Worm (Caenorhabditis elegans) whole organism, young adult: ENCODE data around the gene T02G5.7.

Source experiments
- B0019.2 ChIP-seq: fragments of 200-800 bp; sonication (Bioruptor generic); conservative IDR thresholded peaks from 2 replicates; pipeline ENCODE4 v1.3.6; 2022; ENCODE audit warnings: missing genetic modification reagents, missing genetic modification characterization, missing compliant biosample characterization
- F22D6.2 ChIP-seq: sonication (generic microtip); optimal IDR thresholded peaks from 2 replicates; lab custom pipeline; 2016; ENCODE audit warnings: mild to moderate bottlenecking, missing genetic modification characterization, missing compliant biosample characterization
- F49E8.2 ChIP-seq: sonication (generic microtip); optimal IDR thresholded peaks from 3 replicates; lab custom pipeline; 2017; ENCODE audit warnings: missing genetic modification characterization, mild to moderate bottlenecking, missing compliant biosample characterization, antibody characterized with exemption, moderate library complexity; ENCODE audit not compliant: insufficient read depth
- F55B11.4 ChIP-seq: sonication (generic microtip); optimal IDR thresholded peaks from 2 replicates; lab custom pipeline; 2016; ENCODE audit warnings: missing compliant biosample characterization, missing genetic modification characterization, borderline replicate concordance; ENCODE audit not compliant: insufficient read depth
- K12H6.12 ChIP-seq: fragments of 200-800 bp; sonication (Bioruptor generic); optimal IDR thresholded peaks from 2 replicates; lab custom pipeline; 2018; ENCODE audit warnings: mild to moderate bottlenecking, missing genetic modification characterization, missing compliant biosample characterization
- Y53G8AR.9 ChIP-seq: fragments of 200-800 bp; sonication (Bioruptor generic); conservative IDR thresholded peaks from 2 replicates; pipeline ENCODE4 v1.3.6; 2022; ENCODE audit warnings: missing genetic modification reagents, missing genetic modification characterization, missing compliant biosample characterization
- ama-1 ChIP-seq, 3 experiments: fragments of 150-350 bp in 1 of 3; sonication (generic microtip) in 2 of 3; optimal IDR thresholded peaks; 2 replicates each; lab custom pipeline; 2014 to 2018; ENCODE audit warnings: missing biosample characterization in 2 of 3, missing genetic modification characterization in 2 of 3, missing genetic modification reagents in 2 of 3
- attf-3 ChIP-seq: fragments of 200-800 bp; sonication (Bioruptor generic); conservative IDR thresholded peaks from 2 replicates; pipeline ENCODE4 v1.3.6; 2022; ENCODE audit warnings: missing genetic modification reagents, missing genetic modification characterization, missing compliant biosample characterization
- attf-6 ChIP-seq: fragments of 200-800 bp; sonication (Bioruptor generic); IDR thresholded peaks from 2 replicates; pipeline ENCODE4 v1.3.6; 2022; ENCODE audit warnings: missing genetic modification reagents, missing genetic modification characterization, missing compliant biosample characterization
- bed-1 ChIP-seq: fragments of 200-800 bp; sonication (Bioruptor generic); IDR thresholded peaks from 2 replicates; pipeline ENCODE4 v1.3.6; 2022; ENCODE audit warnings: missing genetic modification reagents, missing genetic modification characterization, missing compliant biosample characterization
- cebp-2 ChIP-seq: fragments of 200-800 bp; sonication (Bioruptor generic); IDR thresholded peaks from 2 replicates; pipeline ENCODE4 v1.3.6; 2022; ENCODE audit warnings: missing genetic modification characterization, missing compliant biosample characterization
- ceh-100 ChIP-seq: fragments of 200-800 bp; sonication (Bioruptor generic); IDR thresholded peaks from 2 replicates; pipeline ENCODE4 v1.3.6; 2022; ENCODE audit warnings: missing genetic modification reagents, missing genetic modification characterization, missing compliant biosample characterization
- ceh-58 ChIP-seq: fragments of 200-800 bp; sonication (Bioruptor generic); IDR thresholded peaks from 2 replicates; pipeline ENCODE4 v1.3.6; 2022; ENCODE audit warnings: missing genetic modification characterization, missing compliant biosample characterization
- ceh-91 ChIP-seq: fragments of 200-800 bp; sonication (Bioruptor generic); IDR thresholded peaks from 2 replicates; pipeline ENCODE4 v1.3.6; 2022; ENCODE audit warnings: missing genetic modification reagents, missing genetic modification characterization, missing compliant biosample characterization
- chd-7 ChIP-seq: sonication (generic microtip); optimal IDR thresholded peaks from 2 replicates; lab custom pipeline; 2016; ENCODE audit warnings: mild to moderate bottlenecking, missing genetic modification characterization, moderate library complexity, missing compliant biosample characterization
- egl-44 ChIP-seq: fragments of 200-800 bp; sonication (Bioruptor generic); IDR thresholded peaks from 2 replicates; pipeline ENCODE4 v1.3.6; 2022; ENCODE audit warnings: missing genetic modification reagents, missing genetic modification characterization, missing compliant biosample characterization
- him-1 ChIP-seq: sonication (generic microtip); optimal IDR thresholded peaks from 2 replicates; lab custom pipeline; 2016; ENCODE audit warnings: missing genotype, missing genetic modification reagents, missing genetic modification characterization, missing compliant biosample characterization
- hlh-12 ChIP-seq: sonication (generic microtip); optimal IDR thresholded peaks from 2 replicates; lab custom pipeline; 2016; ENCODE audit warnings: missing genetic modification characterization, missing compliant biosample characterization
- hrde-1 ChIP-seq: sonication (generic microtip); optimal IDR thresholded peaks from 2 replicates; lab custom pipeline; 2016; ENCODE audit warnings: missing genetic modification characterization, mild to moderate bottlenecking, missing compliant biosample characterization, moderate library complexity, missing genotype, missing genetic modification reagents, borderline replicate concordance
- hsf-1 ChIP-seq: fragments of 200-800 bp; sonication (Bioruptor generic); IDR thresholded peaks from 2 replicates; pipeline ENCODE4 v1.3.6; 2022; ENCODE audit warnings: missing genetic modification reagents, missing genetic modification characterization, missing compliant biosample characterization
- lin-26 ChIP-seq: fragments of 200-800 bp; sonication (Bioruptor generic); IDR thresholded peaks from 2 replicates; pipeline ENCODE4 v1.3.6; 2022; ENCODE audit warnings: missing genetic modification reagents, missing genetic modification characterization, missing compliant biosample characterization
- lir-1 ChIP-seq: fragments of 200-800 bp; sonication (Bioruptor generic); conservative IDR thresholded peaks from 2 replicates; pipeline ENCODE4 v1.3.6; 2022; ENCODE audit warnings: missing genetic modification reagents, missing genetic modification characterization, missing compliant biosample characterization
- lsl-1 ChIP-seq: fragments of 200-800 bp; sonication (Bioruptor generic); optimal IDR thresholded peaks from 2 replicates; lab custom pipeline; 2018; ENCODE audit warnings: mild to moderate bottlenecking, missing genetic modification characterization, moderate library complexity, missing compliant biosample characterization
- madf-3 ChIP-seq: fragments of 200-800 bp; sonication (Bioruptor generic); IDR thresholded peaks from 2 replicates; pipeline ENCODE4 v1.3.6; 2022; ENCODE audit warnings: missing genetic modification reagents, missing genetic modification characterization, missing compliant biosample characterization
- madf-6 ChIP-seq: fragments of 200-800 bp; sonication (Bioruptor generic); IDR thresholded peaks from 2 replicates; pipeline ENCODE4 v1.3.6; 2022; ENCODE audit warnings: missing genetic modification reagents, missing genetic modification characterization, missing compliant biosample characterization
- madf-8 ChIP-seq: fragments of 200-800 bp; sonication (Bioruptor generic); conservative IDR thresholded peaks from 2 replicates; pipeline ENCODE4 v1.3.6; 2022; ENCODE audit warnings: missing genetic modification reagents, missing genetic modification characterization, missing compliant biosample characterization
- mes-4 ChIP-seq: sonication (generic microtip); optimal IDR thresholded peaks from 2 replicates; lab custom pipeline; 2016; ENCODE audit warnings: missing genotype, missing genetic modification characterization, missing compliant biosample characterization
- nfyb-1 ChIP-seq: fragments of 200-800 bp; sonication (Bioruptor generic); IDR thresholded peaks from 2 replicates; pipeline ENCODE4 v1.3.6; 2022; ENCODE audit warnings: missing genetic modification reagents, missing genetic modification characterization, missing compliant biosample characterization
- nhr-120 ChIP-seq: fragments of 200-800 bp; sonication (Bioruptor generic); IDR thresholded peaks from 2 replicates; pipeline ENCODE4 v1.3.6; 2022; ENCODE audit warnings: missing genetic modification characterization, missing compliant biosample characterization
- nhr-80 ChIP-seq: sonication (generic microtip); optimal IDR thresholded peaks from 2 replicates; lab custom pipeline; 2016; ENCODE audit warnings: missing genetic modification characterization, missing compliant biosample characterization
- rpc-1 ChIP-seq, 2 experiments: fragments of 150-350 bp in 1 of 2; sonication (generic microtip) in 1 of 2; optimal IDR thresholded peaks; 2 replicates each; lab custom pipeline; 2014 to 2018; ENCODE audit warnings: missing biosample characterization in 1 of 2, missing genetic modification characterization in 1 of 2, missing genetic modification reagents in 1 of 2, missing genotype in 1 of 2
- snpc-1.3 ChIP-seq: sonication (generic microtip); optimal IDR thresholded peaks from 2 replicates; lab custom pipeline; 2017; ENCODE audit warnings: missing genetic modification characterization, mild to moderate bottlenecking, missing compliant biosample characterization, antibody characterized with exemption, moderate library complexity, missing genotype, missing genetic modification reagents; ENCODE audit not compliant: insufficient read depth
- snpc-3.4 ChIP-seq: sonication (generic microtip); optimal IDR thresholded peaks from 2 replicates; lab custom pipeline; 2017; ENCODE audit warnings: missing genetic modification characterization, mild to moderate bottlenecking, missing compliant biosample characterization, antibody characterized with exemption, moderate library complexity, missing genotype, missing genetic modification reagents
- somi-1 ChIP-seq: fragments of 200-800 bp; sonication (Bioruptor generic); optimal IDR thresholded peaks from 2 replicates; lab custom pipeline; 2018; ENCODE audit warnings: mild to moderate bottlenecking, missing genetic modification characterization, missing compliant biosample characterization
- tbx-9 ChIP-seq: sonication (generic microtip); optimal IDR thresholded peaks from 2 replicates; lab custom pipeline; 2016; ENCODE audit warnings: borderline replicate concordance, missing genetic modification characterization, inconsistent platforms, missing compliant biosample characterization
- ztf-18 ChIP-seq: sonication (generic microtip); optimal IDR thresholded peaks from 2 replicates; lab custom pipeline; 2016; ENCODE audit warnings: missing genotype, mild to moderate bottlenecking, missing genetic modification characterization, missing compliant biosample characterization
- ztf-25 ChIP-seq: fragments of 200-800 bp; sonication (Bioruptor generic); IDR thresholded peaks from 2 replicates; pipeline ENCODE4 v1.3.6; 2022; ENCODE audit warnings: missing genetic modification reagents, missing genetic modification characterization, missing compliant biosample characterization

The T02G5.7 gene

DNA sequence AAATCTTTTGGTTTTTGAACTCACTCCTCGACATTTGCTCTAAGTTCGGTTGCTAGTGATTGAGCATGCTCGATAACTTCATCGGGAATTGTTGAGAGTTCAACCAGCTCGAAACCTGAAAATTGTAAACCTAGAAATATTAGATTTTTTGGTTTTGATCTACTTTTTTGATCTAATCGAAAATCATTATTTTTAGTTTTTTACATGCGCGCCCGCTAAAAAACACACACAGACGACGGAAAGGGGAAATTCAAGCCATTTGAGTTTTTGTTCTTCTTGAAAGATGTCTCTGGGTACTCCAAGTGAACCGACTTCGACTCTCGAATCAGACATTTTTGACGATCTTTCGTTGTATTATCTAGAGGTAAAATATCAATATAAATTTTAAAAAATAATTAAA lies 10.0 kb upstream of the T02G5.7 start, which contains the start of gene nos-2 (continued):
- TF ChIP-seq K12H6.12 (tag; lab: Kevin White, UChicago) (no peak), lsl-1 (GFP tag; lab: Kevin White, UChicago) (peak; percentile 30), B0019.2 (no peak), madf-8 (GFP tag; lab: Robert Waterston, UW) (peak; percentile 65), ama-1 (optimal IDR thresholded peaks at IDR 0.05; lab: Kevin White, UChicago) (no peak), ama-1 (GFP tag; optimal IDR thresholded peaks at IDR 0.05; lab: Kevin White, UChicago) (no peak), attf-6 (GFP tag; lab: Robert Waterston, UW) (no peak)

- TF ChIP-seq F49E8.2 = peak; percentile 14
- TF ChIP-seq snpc-3.4 = no peak
- TF ChIP-seq Y53G8AR.9 (GFP tag; lab: Robert Waterston, UW) = 0 out of 2 replicates have a peak, but pooled peaks have one; percentile 17
- TF ChIP-seq madf-6 = peak; percentile 24; the same call in 1 of the 2 replicates
- peak; percentile 1 for TF ChIP-seq snpc-1.3 (tag; lab: Kevin White, UChicago)
- peak; percentile 10 for TF ChIP-seq him-1 (tag; lab: Kevin White, UChicago)
- TF ChIP-seq, all 124 proteins: peak for 5
These were observed 5.5 kb upstream of the T02G5.7 start, which contains the start of gene him-14 for ce11 chrII:7069866-7070265. Gene him-14 (minus strand): TSS chrII:7069966.

DNA sequence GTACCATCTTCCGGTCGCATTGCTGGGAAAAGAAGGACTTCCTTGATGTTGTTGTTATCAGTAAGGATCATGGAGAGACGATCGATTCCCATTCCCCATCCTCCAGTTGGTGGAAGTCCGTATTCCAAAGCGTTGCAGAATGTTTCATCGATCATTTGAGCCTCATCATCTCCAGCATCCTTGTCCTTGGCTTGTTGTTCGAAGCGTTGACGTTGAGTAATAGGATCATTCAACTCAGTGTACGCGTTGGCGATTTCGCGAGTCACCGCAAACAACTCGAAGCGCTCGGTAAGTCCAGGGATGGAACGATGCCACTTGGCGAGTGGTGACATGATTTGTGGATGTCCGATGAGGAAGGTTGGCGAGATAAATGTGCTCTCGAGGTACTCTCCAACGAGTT lies 5.0 kb upstream of the T02G5.7 start:
- TF ChIP-seq bed-1 = 0 out of 2 replicates have a peak, but pooled peaks have one; percentile 16
- TF ChIP-seq hsf-1 (GFP tag; lab: Robert Waterston, UW) = no peak
- TF ChIP-seq, all 124 proteins: peak for 1

- TF ChIP-seq ceh-91 (no peak), F22D6.2 (tag; lab: Kevin White, UChicago) (no peak), K12H6.12 (tag; lab: Kevin White, UChicago) (no peak), madf-3 (no peak), rpc-1 (optimal IDR thresholded peaks at IDR 0.05; lab: Kevin White, UChicago) (no peak), rpc-1 (tag; optimal IDR thresholded peaks at IDR 0.05; lab: Kevin White, UChicago) (no peak), snpc-3.4 (no peak), ceh-58 (GFP tag; lab: Robert Waterston, UW) (no peak), attf-3 (GFP tag; lab: Robert Waterston, UW) (no peak), F55B11.4 (tag; lab: Kevin White, UChicago) (no peak), nfyb-1 (GFP tag; lab: Robert Waterston, UW) (no peak), lin-26 (no peak), hrde-1 (tag; lab: Kevin White, UChicago) (no peak), B0019.2 (no peak), lir-1 (GFP tag; lab: Robert Waterston, UW) (no peak), ztf-18 (no peak), mes-4 (tag; lab: Kevin White, UChicago) (no peak), him-1 (tag; lab: Kevin White, UChicago) (no peak), Y53G8AR.9 (GFP tag; lab: Robert Waterston, UW) (no peak), nhr-120 (GFP tag; lab: Robert Waterston, UW) (no peak)
These were observed 3.2 kb upstream of the T02G5.7 start, which contains the start of gene kars-1 for ce11 chrII:7072315-7072589. Gene kars-1 (minus strand): TSS chrII:7072415.

- no peak for TF ChIP-seq cebp-2 (GFP tag; lab: Robert Waterston, UW)
- TF ChIP-seq madf-3 = no peak
- no peak for TF ChIP-seq hlh-12 (tag; lab: Kevin White, UChicago)
- TF ChIP-seq madf-8 (GFP tag; lab: Robert Waterston, UW) = no peak
- no peak for TF ChIP-seq hsf-1 (GFP tag; lab: Robert Waterston, UW)
- peak; percentile 87 for TF ChIP-seq ceh-100 (GFP tag; lab: Robert Waterston, UW)
- TF ChIP-seq somi-1 (GFP tag; lab: Kevin White, UChicago) = no peak
- peak; percentile 21 for TF ChIP-seq snpc-1.3 (tag; lab: Kevin White, UChicago)
- no peak for TF ChIP-seq egl-44 (GFP tag; lab: Robert Waterston, UW)
- TF ChIP-seq nhr-80 (tag; lab: Kevin White, UChicago) = peak; percentile 75
- TF ChIP-seq chd-7 (tag; lab: Kevin White, UChicago) = peak; percentile 11
- peak; percentile 56 for TF ChIP-seq K12H6.12 (tag; lab: Kevin White, UChicago)
- peak; percentile 46; the same call in 1 of the 2 replicates for TF ChIP-seq attf-3 (GFP tag; lab: Robert Waterston, UW)
- TF ChIP-seq ztf-25 (GFP tag; lab: Robert Waterston, UW) = no peak
- TF ChIP-seq tbx-9 (tag; lab: Kevin White, UChicago) = no peak
These were observed 2.6 kb upstream of the T02G5.7 start for ce11 chrII:7072590-7073536.
